Worm (Caenorhabditis elegans): Measurements from ENCODE around the gene ddn-2.

Gene ddn-2

DNA sequence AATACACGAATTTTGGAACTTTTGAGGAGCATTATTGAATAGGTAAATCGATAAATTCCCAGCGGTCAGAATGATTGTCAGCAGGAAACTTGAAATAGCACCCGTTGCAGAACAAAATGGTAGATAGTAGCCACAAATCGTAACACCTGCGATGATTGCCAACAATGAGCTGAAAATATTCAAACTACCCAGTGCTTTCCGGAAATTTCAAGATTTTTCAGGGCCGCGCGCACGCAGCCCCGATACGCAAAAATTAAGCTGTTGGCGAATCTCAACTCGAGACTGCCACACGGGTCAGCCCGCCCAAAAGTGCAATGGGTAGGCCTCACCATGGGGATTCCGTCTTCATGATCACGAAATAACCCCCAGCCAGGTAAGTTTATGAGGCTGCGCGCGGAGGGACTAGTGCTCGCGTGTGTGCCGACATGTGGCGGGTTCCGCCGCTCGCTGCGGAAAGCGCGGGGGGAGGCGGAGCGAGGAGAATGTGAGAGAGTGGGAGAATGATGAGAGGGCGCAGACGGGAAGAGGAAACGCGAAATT, 35.8 kb downstream of the ddn-2 start (continued):
- TF ChIP-seq madf-5 (GFP tag; IDR thresholded peaks at IDR 0.05) (peak; percentile 90 to 93), mxl-2 (GFP tag; conservative IDR thresholded peaks at IDR 0.05) (peak; percentile 58; the same call in 1 of the 2 replicates), mdt-29 (GFP tag; IDR thresholded peaks at IDR 0.05) (peak; percentile 96), ceh-44 (GFP tag; IDR thresholded peaks at IDR 0.05) (peak; percentile 93), nhr-48 (tag; optimal IDR thresholded peaks at IDR 0.05) (peak; percentile 92), madf-9 (GFP tag; conservative IDR thresholded peaks at IDR 0.05) (peak; percentile 98), set-16 (GFP tag; IDR thresholded peaks at IDR 0.05) (peak; percentile 100), snpc-4 (tag; optimal IDR thresholded peaks at IDR 0.05) (peak; percentile 97), lin-1 (GFP tag; IDR thresholded peaks at IDR 0.05) (peak; percentile 76), sdz-12 (GFP tag; optimal IDR thresholded peaks at IDR 0.05) (peak; percentile 88), T26A8.4 (GFP tag; IDR thresholded peaks at IDR 0.05) (peak; percentile 99), jun-1 (tag; optimal IDR thresholded peaks at IDR 0.05) (peak; percentile 73), F10B5.3 (tag; optimal IDR thresholded peaks at IDR 0.05) (peak; percentile 88), nhr-41 (GFP tag; IDR thresholded peaks at IDR 0.05) (peak; percentile 89), F49E8.2 (tag; optimal IDR thresholded peaks at IDR 0.05; ENCODE audit: borderline replicate concordance) (peak; percentile 94), lin-39 (tag; optimal IDR thresholded peaks at IDR 0.05) (no peak), lin-15B (tag; optimal IDR thresholded peaks at IDR 0.05) (peak; percentile 2), lin-38 (GFP tag; IDR thresholded peaks at IDR 0.05) (peak; percentile 88), lin-13 (GFP tag; optimal IDR thresholded peaks at IDR 0.05) (peak; percentile 88), pha-4 (GFP tag; IDR thresholded peaks at IDR 0.05) (peak; percentile 95), pha-4 (tag; optimal IDR thresholded peaks at IDR 0.05) (no peak), mes-2 (tag; optimal IDR thresholded peaks at IDR 0.05; ENCODE audit: poor library complexity, severe bottlenecking) (peak; percentile 93), skn-1 (tag; optimal IDR thresholded peaks at IDR 0.05) (no peak), nhr-102 (tag; optimal IDR thresholded peaks at IDR 0.05) (peak; percentile 96), Y105C5A.15 (GFP tag; IDR thresholded peaks at IDR 0.05) (no peak; the same call in 1 of the 2 replicates), lir-3 (tag; optimal IDR thresholded peaks at IDR 0.05) (peak; percentile 82), duxl-1 (tag; optimal IDR thresholded peaks at IDR 0.05; ENCODE audit: poor library complexity) (peak; percentile 91), daf-16 (GFP tag; optimal IDR thresholded peaks at IDR 0.05) (peak; percentile 88 to 91), daf-16 (tag; optimal IDR thresholded peaks at IDR 0.05) (peak; percentile 86), unc-130 (GFP tag; optimal IDR thresholded peaks at IDR 0.05) (peak; percentile 90), unc-62 (GFP tag; optimal IDR thresholded peaks at IDR 0.05 in 1 of 2) (peak in 1 of 2 experiments; percentile 94), unc-62 (tag; optimal IDR thresholded peaks at IDR 0.05) (no peak), dpl-1 (GFP tag; optimal IDR thresholded peaks at IDR 0.05) (peak; percentile 72), nhr-25 (tag; optimal IDR thresholded peaks at IDR 0.05; ENCODE audit: borderline replicate concordance, insufficient read depth) (peak; percentile 77)

DNA sequence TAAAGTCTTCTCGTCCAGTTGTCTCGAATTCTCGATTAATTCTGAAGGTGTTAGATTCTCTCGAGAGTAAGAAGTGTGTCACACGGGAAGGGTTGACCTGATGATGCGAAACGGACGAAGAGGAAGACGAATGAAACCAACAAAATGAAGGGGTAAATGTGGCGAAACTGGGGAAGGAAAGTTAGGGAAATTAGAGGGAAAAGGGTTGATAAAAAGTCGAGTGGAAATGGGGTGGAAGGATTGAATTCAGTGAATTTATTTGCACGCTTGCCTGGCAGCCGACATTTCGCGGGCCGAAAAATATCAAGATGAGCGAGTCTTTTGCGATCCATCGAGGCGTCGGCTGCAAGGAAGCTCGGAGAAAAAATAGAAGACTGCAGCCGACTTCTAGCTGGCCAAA, 39.3 kb downstream of the ddn-2 start, which contains the start of gene F58G1.7:
Gene F58G1.7 (minus strand): TSS at position 101 of the 400 bp plus-strand sequence.
- TF ChIP-seq spr-1 (tag; optimal IDR thresholded peaks at IDR 0.05) (no peak), mxl-3 (GFP tag; optimal IDR thresholded peaks at IDR 0.05) (no peak), ztf-11 (tag; optimal IDR thresholded peaks at IDR 0.05) (no peak), php-3 (GFP tag; IDR thresholded peaks at IDR 0.05) (no peak), mdl-1 (tag; optimal IDR thresholded peaks at IDR 0.05) (no peak), F26F4.8 (GFP tag; conservative IDR thresholded peaks at IDR 0.05) (no peak), T20F7.1 (GFP tag; optimal IDR thresholded peaks at IDR 0.05) (no peak), nhr-25 (tag; optimal IDR thresholded peaks at IDR 0.05; ENCODE audit: borderline replicate concordance, insufficient read depth) (no peak)

Measured in whole organism, L4 larva.